Fruit fly (Drosophila melanogaster) whole organism, adult: ENCODE measurements around the gene TTLL1A.

Experiments
- CG1620 ChIP-seq: fragments of 200-800 bp; sonication (Bioruptor generic); optimal IDR thresholded peaks from 2 replicates; lab custom pipeline; 2016; ENCODE audit warnings: missing biosample characterization, missing genetic modification characterization
- CG7045 ChIP-seq: fragments of 200-800 bp; sonication (Bioruptor generic); optimal IDR thresholded peaks from 2 replicates; lab custom pipeline; 2017; ENCODE audit warnings: missing biosample characterization, mild to moderate bottlenecking, missing genetic modification characterization
- CG7101 ChIP-seq: fragments of 200-800 bp; sonication (Bioruptor generic); optimal IDR thresholded peaks from 2 replicates; lab custom pipeline; 2018; ENCODE audit warnings: missing biosample characterization, mild to moderate bottlenecking, missing genetic modification characterization, moderate library complexity
- bab1 ChIP-seq: fragments of 200-800 bp; sonication (Bioruptor generic); optimal IDR thresholded peaks from 3 replicates; lab custom pipeline; 2019; ENCODE audit warnings: missing biosample characterization, mild to moderate bottlenecking, missing genetic modification characterization, moderate library complexity
- kay ChIP-seq: fragments of 200-800 bp; sonication (Bioruptor generic); peaks from one replicate; lab custom pipeline; 2016; ENCODE audit warnings: missing biosample characterization, missing genetic modification characterization, borderline replicate concordance
- ovo ChIP-seq: fragments of 200-800 bp; sonication (Bioruptor generic); optimal IDR thresholded peaks from 2 replicates; lab custom pipeline; 2016; ENCODE audit warnings: missing biosample characterization, missing genetic modification characterization
- pad ChIP-seq: fragments of 200-800 bp; sonication (Bioruptor generic); optimal IDR thresholded peaks from 3 replicates; lab custom pipeline; 2017; ENCODE audit warnings: missing biosample characterization, missing genetic modification characterization, mild to moderate bottlenecking, moderate library complexity, missing genetic modification reagents

dm6 chrX:17207865-17208486 is 5.6 kb upstream of the TTLL1A start, which contains the start of gene CG32563:
- no peak for TF ChIP-seq kay (GFP tag; lab: Kevin White, UChicago)
- no peak for TF ChIP-seq ovo
- TF ChIP-seq bab1 (GFP tag; lab: Kevin White, UChicago), result no peak
- no peak for TF ChIP-seq CG7045 (GFP tag; lab: Kevin White, UChicago)
- TF ChIP-seq pad (GFP tag; lab: Kevin White, UChicago), result no peak
- TF ChIP-seq CG1620 (GFP tag; lab: Kevin White, UChicago), result no peak
- TF ChIP-seq CG7101 (tag; lab: Kevin White, UChicago), result no peak
